Worm (Caenorhabditis elegans) whole organism, L3 larva: Measurements from ENCODE around the gene lec-1.

ENCODE experiments used
- R02D3.7 ChIP-seq: fragments of 150-350 bp; optimal IDR thresholded peaks from 2 replicates; lab custom pipeline; 2014; ENCODE audit warnings: missing biosample characterization, missing genetic modification characterization
- ZK546.5 ChIP-seq: sonication (generic microtip); optimal IDR thresholded peaks from 2 replicates; lab custom pipeline; 2017; ENCODE audit warnings: missing biosample characterization, missing genetic modification characterization
- ama-1 ChIP-seq: fragments of 150-350 bp; optimal IDR thresholded peaks from 2 replicates; lab custom pipeline; 2018
- ceh-28 ChIP-seq: fragments of 150-350 bp; optimal IDR thresholded peaks from 2 replicates; lab custom pipeline; 2014; ENCODE audit warnings: missing biosample characterization, missing genetic modification reagents, missing genetic modification characterization
- ceh-82 ChIP-seq: fragments of 150-350 bp; optimal IDR thresholded peaks from 2 replicates; lab custom pipeline; 2014; ENCODE audit warnings: missing biosample characterization, missing genetic modification characterization
- elt-1 ChIP-seq: fragments of 150-350 bp; optimal IDR thresholded peaks from 2 replicates; lab custom pipeline; 2014; ENCODE audit warnings: missing biosample characterization, missing genetic modification characterization
- nhr-11 ChIP-seq: fragments of 150-350 bp; optimal IDR thresholded peaks from 2 replicates; lab custom pipeline; 2014; ENCODE audit warnings: missing biosample characterization, missing genetic modification characterization
- nhr-23 ChIP-seq: fragments of 150-350 bp; optimal IDR thresholded peaks from 2 replicates; lab custom pipeline; 2014; ENCODE audit warnings: missing biosample characterization, missing genetic modification reagents, missing genetic modification characterization
- nhr-237 ChIP-seq: fragments of 150-350 bp; optimal IDR thresholded peaks from 2 replicates; lab custom pipeline; 2014; ENCODE audit warnings: missing biosample characterization, missing genetic modification characterization
- nhr-28 ChIP-seq: fragments of 150-350 bp; optimal IDR thresholded peaks from 2 replicates; lab custom pipeline; 2014; ENCODE audit warnings: missing biosample characterization, missing genetic modification characterization
- skn-1 ChIP-seq: fragments of 150-350 bp; optimal IDR thresholded peaks from 2 replicates; lab custom pipeline; 2014; ENCODE audit warnings: missing biosample characterization, missing genetic modification characterization
- unc-39 ChIP-seq: sonication (generic microtip); optimal IDR thresholded peaks from 4 replicates; lab custom pipeline; 2017; ENCODE audit warnings: missing biosample characterization, missing genetic modification characterization
- unc-62 ChIP-seq: fragments of 150-350 bp; sonication (generic microtip); optimal IDR thresholded peaks from 4 replicates; lab custom pipeline; 2014; ENCODE audit warnings: missing biosample characterization, missing genetic modification reagents, missing genetic modification characterization
- zag-1 ChIP-seq: fragments of 150-350 bp; optimal IDR thresholded peaks from 2 replicates; lab custom pipeline; 2014; ENCODE audit warnings: missing biosample characterization, missing genetic modification characterization

DNA sequence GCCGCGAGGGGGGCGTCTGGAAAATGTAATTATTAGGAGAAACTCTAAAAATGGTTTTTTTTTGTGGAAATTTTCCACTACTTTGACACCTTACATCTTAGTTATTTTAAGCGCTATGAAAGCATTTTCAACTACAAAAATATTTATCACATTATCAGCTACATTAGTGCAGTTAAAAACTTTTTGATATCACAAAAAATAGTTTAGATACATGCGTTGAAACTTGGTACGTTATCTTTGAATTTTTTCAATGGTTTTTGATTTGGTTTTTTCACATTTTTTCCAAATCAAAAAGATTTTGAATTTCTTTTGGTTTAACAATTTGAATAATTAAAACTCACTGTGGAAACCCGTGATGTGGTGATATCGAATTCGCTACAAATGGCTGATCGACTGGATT is 32.3 kb upstream of the lec-1 start:
- TF ChIP-seq unc-39 (no peak), nhr-237 (tag; lab: Kevin White, UChicago) (no peak), elt-1 (tag; lab: Kevin White, UChicago) (no peak), unc-62 (no peak), ceh-28 (no peak), skn-1 (tag; lab: Kevin White, UChicago) (no peak), ZK546.5 (tag; lab: Kevin White, UChicago) (no peak), zag-1 (tag; lab: Kevin White, UChicago) (no peak), ceh-82 (tag; lab: Kevin White, UChicago) (no peak), nhr-23 (no peak), nhr-11 (tag; lab: Kevin White, UChicago) (no peak), nhr-28 (tag; lab: Kevin White, UChicago) (no peak), R02D3.7 (tag; lab: Kevin White, UChicago) (no peak), ama-1 (lab: Kevin White, UChicago) (no peak)
